Worm (Caenorhabditis elegans) whole organism, L4/young adult: ENCODE measurements around the gene fbxa-189.

Experiments
- W03F9.2 ChIP-seq: fragments of 150-350 bp; optimal IDR thresholded peaks from 2 replicates; lab custom pipeline; 2014; ENCODE audit warnings: missing biosample characterization, missing genetic modification characterization
- dao-5 ChIP-seq: sonication (generic microtip); optimal IDR thresholded peaks from 2 replicates; lab custom pipeline; 2016; ENCODE audit warnings: missing genotype, missing genetic modification characterization, moderate library complexity, missing compliant biosample characterization
- him-1 ChIP-seq: sonication (generic microtip); optimal IDR thresholded peaks from 2 replicates; lab custom pipeline; 2016; ENCODE audit warnings: missing genotype, missing genetic modification reagents, missing genetic modification characterization, missing compliant biosample characterization

- TF ChIP-seq him-1 = no peak
- no peak for TF ChIP-seq W03F9.2 (tag; lab: Kevin White, UChicago)
- no peak for TF ChIP-seq dao-5 (tag; lab: Kevin White, UChicago)
Observed at ce11 chrV:17395374-17395773, 50.4 kb downstream of the fbxa-189 start, which contains the start of gene srh-120.
